Worm (Caenorhabditis elegans): Measurements from ENCODE around the gene pxn-2.

ce11 chrX:10928948-10929563 lies 50.0 kb downstream of the pxn-2 start, which contains the start of gene dgn-1:
- no peak for TF ChIP-seq egl-27 (tag; optimal IDR thresholded peaks at IDR 0.05)
- TF ChIP-seq skn-1 (tag; optimal IDR thresholded peaks at IDR 0.05): no peak
- no peak for TF ChIP-seq madf-9 (GFP tag; conservative IDR thresholded peaks at IDR 0.05)
- TF ChIP-seq F10B5.3 (tag; optimal IDR thresholded peaks at IDR 0.05): no peak
- no peak for TF ChIP-seq lin-39 (tag; optimal IDR thresholded peaks at IDR 0.05)
- TF ChIP-seq unc-130 (GFP tag; optimal IDR thresholded peaks at IDR 0.05): no peak
- TF ChIP-seq lin-29 (GFP tag; IDR thresholded peaks at IDR 0.05): no peak
- no peak for TF ChIP-seq nhr-25 (tag; optimal IDR thresholded peaks at IDR 0.05; ENCODE audit: borderline replicate concordance, insufficient read depth)
- no peak for TF ChIP-seq ama-1 (optimal IDR thresholded peaks at IDR 0.05)
- TF ChIP-seq vab-7 (GFP tag; IDR thresholded peaks at IDR 0.05): no peak
